Worm (Caenorhabditis elegans) whole organism, L3 larva: Measurements from ENCODE around the gene fbxa-152.
"Not testable (repeated sequence)": the region's sequence is repeated elsewhere in the genome, so short reads cannot be mapped to it uniquely, and the experiment has no call there.

Experiments used
- ZK546.5 ChIP-seq: sonication (generic microtip); optimal IDR thresholded peaks from 2 replicates; lab custom pipeline; 2017; ENCODE audit warnings: missing biosample characterization, missing genetic modification characterization
- aly-2 ChIP-seq: fragments of 150-350 bp; optimal IDR thresholded peaks from 2 replicates; lab custom pipeline; 2014; ENCODE audit warnings: missing biosample characterization, missing genetic modification characterization
- ceh-28 ChIP-seq: fragments of 150-350 bp; optimal IDR thresholded peaks from 2 replicates; lab custom pipeline; 2014; ENCODE audit warnings: missing biosample characterization, missing genetic modification reagents, missing genetic modification characterization
- ceh-82 ChIP-seq: fragments of 150-350 bp; optimal IDR thresholded peaks from 2 replicates; lab custom pipeline; 2014; ENCODE audit warnings: missing biosample characterization, missing genetic modification characterization
- ceh-9 ChIP-seq: sonication (generic microtip); optimal IDR thresholded peaks from 2 replicates; lab custom pipeline; 2018; ENCODE audit warnings: missing biosample characterization, missing genetic modification characterization
- egl-27 ChIP-seq: sonication (generic microtip); optimal IDR thresholded peaks from 4 replicates; lab custom pipeline; 2017; ENCODE audit warnings: missing biosample characterization, missing genetic modification reagents, missing genetic modification characterization
- elt-1 ChIP-seq: fragments of 150-350 bp; optimal IDR thresholded peaks from 2 replicates; lab custom pipeline; 2014; ENCODE audit warnings: missing biosample characterization, missing genetic modification characterization
- elt-2 ChIP-seq: sonication (generic microtip); optimal IDR thresholded peaks from 2 replicates; lab custom pipeline; 2016; ENCODE audit warnings: missing genetic modification reagents, mild to moderate bottlenecking, missing genetic modification characterization, missing compliant biosample characterization
- elt-3 ChIP-seq, 3 experiments: fragments of 150-350 bp in 1 of 3; sonication (generic microtip) in 2 of 3; optimal IDR thresholded peaks; 2 replicates in 2 of 3; 4 replicates in 1 of 3; lab custom pipeline; 2014 to 2017; ENCODE audit warnings: missing biosample characterization in 3 of 3, missing genetic modification characterization in 3 of 3
- fkh-10 ChIP-seq: sonication (generic microtip); optimal IDR thresholded peaks from 2 replicates; lab custom pipeline; 2017; ENCODE audit warnings: missing biosample characterization, missing genetic modification reagents, missing genetic modification characterization
- fkh-2 ChIP-seq: fragments of 150-350 bp; optimal IDR thresholded peaks from 2 replicates; lab custom pipeline; 2014; ENCODE audit warnings: missing biosample characterization, missing genetic modification reagents, missing genetic modification characterization
- fos-1 ChIP-seq: fragments of 150-350 bp; optimal IDR thresholded peaks from 2 replicates; lab custom pipeline; 2014; ENCODE audit warnings: missing biosample characterization, missing genetic modification characterization
- hmg-11 ChIP-seq: sonication (generic microtip); optimal IDR thresholded peaks from 2 replicates; lab custom pipeline; 2016; ENCODE audit warnings: missing genetic modification characterization, missing compliant biosample characterization
- jun-1 ChIP-seq: fragments of 150-350 bp; optimal IDR thresholded peaks from 2 replicates; lab custom pipeline; 2014; ENCODE audit warnings: missing biosample characterization, missing genetic modification reagents, missing genetic modification characterization
- lin-15B ChIP-seq: fragments of 150-350 bp; optimal IDR thresholded peaks from 2 replicates; lab custom pipeline; 2014; ENCODE audit warnings: missing biosample characterization, missing genetic modification characterization
- lsy-12 ChIP-seq: sonication (generic microtip); optimal IDR thresholded peaks from 2 replicates; lab custom pipeline; 2016; ENCODE audit warnings: mild to moderate bottlenecking, missing genetic modification characterization, missing compliant biosample characterization
- mdl-1 ChIP-seq: fragments of 150-350 bp; optimal IDR thresholded peaks from 2 replicates; lab custom pipeline; 2014; ENCODE audit warnings: missing biosample characterization, missing genetic modification characterization
- nfya-1 ChIP-seq: sonication (generic microtip); optimal IDR thresholded peaks from 2 replicates; lab custom pipeline; 2017; ENCODE audit warnings: missing genetic modification characterization, mild to moderate bottlenecking, missing compliant biosample characterization, antibody characterized with exemption, moderate library complexity; ENCODE audit not compliant: insufficient read depth
- nhr-11 ChIP-seq: fragments of 150-350 bp; optimal IDR thresholded peaks from 2 replicates; lab custom pipeline; 2014; ENCODE audit warnings: missing biosample characterization, missing genetic modification characterization
- nhr-12 ChIP-seq: fragments of 150-350 bp; optimal IDR thresholded peaks from 2 replicates; lab custom pipeline; 2014; ENCODE audit warnings: missing biosample characterization, missing genetic modification characterization
- nhr-23 ChIP-seq: fragments of 150-350 bp; optimal IDR thresholded peaks from 2 replicates; lab custom pipeline; 2014; ENCODE audit warnings: missing biosample characterization, missing genetic modification reagents, missing genetic modification characterization
- nhr-237 ChIP-seq: fragments of 150-350 bp; optimal IDR thresholded peaks from 2 replicates; lab custom pipeline; 2014; ENCODE audit warnings: missing biosample characterization, missing genetic modification characterization
- nhr-25 ChIP-seq: sonication (generic microtip); optimal IDR thresholded peaks from 2 replicates; lab custom pipeline; 2017; ENCODE audit warnings: missing biosample characterization, missing genetic modification characterization
- nhr-28 ChIP-seq: fragments of 150-350 bp; optimal IDR thresholded peaks from 2 replicates; lab custom pipeline; 2014; ENCODE audit warnings: missing biosample characterization, missing genetic modification characterization
- nhr-43 ChIP-seq: sonication (generic microtip); optimal IDR thresholded peaks from 2 replicates; lab custom pipeline; 2016; ENCODE audit warnings: mild to moderate bottlenecking, missing genetic modification characterization, missing compliant biosample characterization; ENCODE audit not compliant: poor library complexity, severe bottlenecking
- nhr-67 ChIP-seq: fragments of 150-350 bp; optimal IDR thresholded peaks from 2 replicates; lab custom pipeline; 2014; ENCODE audit warnings: missing biosample characterization, missing genetic modification characterization
- nhr-76 ChIP-seq: fragments of 150-350 bp; sonication (generic microtip); optimal IDR thresholded peaks from 5 replicates; lab custom pipeline; 2014; ENCODE audit warnings: missing biosample characterization, missing genetic modification characterization
- pha-4 ChIP-seq: fragments of 150-350 bp; optimal IDR thresholded peaks from 2 replicates; lab custom pipeline; 2014; ENCODE audit warnings: missing biosample characterization, missing genetic modification reagents, missing genetic modification characterization
- sea-2 ChIP-seq: fragments of 150-350 bp; sonication (generic microtip); optimal IDR thresholded peaks from 4 replicates; lab custom pipeline; 2014; ENCODE audit warnings: missing biosample characterization, missing genetic modification reagents, missing genetic modification characterization
- skn-1 ChIP-seq: fragments of 150-350 bp; optimal IDR thresholded peaks from 2 replicates; lab custom pipeline; 2014; ENCODE audit warnings: missing biosample characterization, missing genetic modification characterization
- snpc-4 ChIP-seq: fragments of 150-350 bp; optimal IDR thresholded peaks from 2 replicates; lab custom pipeline; 2014; ENCODE audit warnings: missing biosample characterization, missing genetic modification characterization
- tbx-2 ChIP-seq: sonication (generic microtip); optimal IDR thresholded peaks from 2 replicates; lab custom pipeline; 2016; ENCODE audit warnings: mild to moderate bottlenecking, missing genetic modification characterization, missing compliant biosample characterization
- unc-39 ChIP-seq: sonication (generic microtip); optimal IDR thresholded peaks from 4 replicates; lab custom pipeline; 2017; ENCODE audit warnings: missing biosample characterization, missing genetic modification characterization
- unc-62 ChIP-seq: fragments of 150-350 bp; sonication (generic microtip); optimal IDR thresholded peaks from 4 replicates; lab custom pipeline; 2014; ENCODE audit warnings: missing biosample characterization, missing genetic modification reagents, missing genetic modification characterization
- ztf-11 ChIP-seq: fragments of 150-350 bp; optimal IDR thresholded peaks from 2 replicates; lab custom pipeline; 2014; ENCODE audit warnings: missing biosample characterization, missing genetic modification characterization
- ztf-4 ChIP-seq: fragments of 150-350 bp; optimal IDR thresholded peaks from 2 replicates; lab custom pipeline; 2014; ENCODE audit warnings: missing biosample characterization, missing genetic modification characterization

The fbxa-152 gene

DNA sequence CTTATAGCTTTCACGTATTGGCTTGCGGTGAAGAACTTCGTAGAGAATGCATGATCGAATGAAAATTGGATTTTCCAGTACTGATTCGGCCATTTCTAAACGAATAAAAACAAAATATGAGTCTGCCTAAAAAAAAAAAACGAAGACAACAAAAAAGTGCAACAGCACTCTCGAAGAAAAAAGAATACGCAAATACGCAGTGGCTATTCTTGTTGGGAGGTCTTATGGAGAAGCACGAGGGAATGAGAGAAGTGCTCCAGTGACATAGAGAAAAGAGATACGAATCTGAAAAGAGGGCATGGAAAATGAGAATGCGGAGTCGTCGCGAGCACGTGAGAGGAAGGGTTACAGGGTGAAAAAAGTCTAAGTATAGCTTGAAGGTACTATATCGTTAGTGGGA lies at the start of gene fbxa-152:
TSS of gene fbxa-152 (minus strand) at position 101 of the 400 bp plus-strand sequence.
- no peak for TF ChIP-seq skn-1
- no peak for TF ChIP-seq ceh-9 (tag; lab: Kevin White, UChicago)
- TF ChIP-seq elt-3 (tag; optimal IDR thresholded peaks at IDR 0.05; lab: Kevin White, UChicago): no peak
- TF ChIP-seq nhr-67: no peak
- no peak for TF ChIP-seq nhr-28 (tag; lab: Kevin White, UChicago)
- TF ChIP-seq elt-2 (tag; lab: Kevin White, UChicago): no peak
- TF ChIP-seq ZK546.5 (tag; lab: Kevin White, UChicago): no peak
- no peak for TF ChIP-seq ceh-82
- no peak for TF ChIP-seq elt-1 (tag; lab: Kevin White, UChicago)
- no peak for TF ChIP-seq ztf-4 (tag; lab: Kevin White, UChicago)
- TF ChIP-seq nfya-1: no peak
- no peak for TF ChIP-seq nhr-23 (tag; lab: Kevin White, UChicago)
- TF ChIP-seq lin-15B (tag; lab: Kevin White, UChicago): no peak
- no peak for TF ChIP-seq unc-39

DNA sequence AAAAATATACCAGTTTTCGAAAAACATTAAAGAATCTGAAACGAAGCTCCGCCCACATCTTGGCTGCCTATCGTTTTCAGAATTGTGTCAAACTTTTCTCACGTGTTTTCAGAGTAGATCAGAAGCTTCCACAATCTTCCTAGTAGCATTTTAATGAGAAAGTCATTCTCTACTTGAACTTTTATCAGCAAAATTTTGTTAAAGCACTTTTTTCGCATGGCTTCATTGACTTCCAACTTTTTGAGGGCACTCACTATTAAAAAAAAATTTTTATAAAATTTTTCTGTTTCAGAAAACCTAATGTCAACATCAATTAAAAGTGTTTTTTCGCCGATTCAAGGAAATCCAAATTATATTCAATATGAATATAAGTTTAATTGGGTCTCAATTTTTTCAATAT lies 48.0 kb upstream of the fbxa-152 start, which contains the start of gene sru-42:
TSS of gene sru-42 (plus strand) at position 301 of the 400 bp plus-strand sequence.
- TF ChIP-seq fkh-10 (GFP tag; lab: Kevin White, UChicago) (no peak), nhr-67 (no peak), nhr-11 (tag; lab: Kevin White, UChicago) (no peak), lin-15B (tag; lab: Kevin White, UChicago) (no peak), egl-27 (no peak), nhr-43 (no peak), fkh-2 (tag; lab: Kevin White, UChicago) (no peak), hmg-11 (tag; lab: Kevin White, UChicago) (no peak), ceh-82 (no peak), ceh-9 (tag; lab: Kevin White, UChicago) (no peak), nhr-12 (tag; lab: Kevin White, UChicago) (no peak), nfya-1 (no peak), snpc-4 (tag; lab: Kevin White, UChicago) (no peak), ceh-28 (no peak), fos-1 (tag; lab: Kevin White, UChicago) (no peak), aly-2 (tag; lab: Kevin White, UChicago) (no peak), unc-39 (no peak)

DNA sequence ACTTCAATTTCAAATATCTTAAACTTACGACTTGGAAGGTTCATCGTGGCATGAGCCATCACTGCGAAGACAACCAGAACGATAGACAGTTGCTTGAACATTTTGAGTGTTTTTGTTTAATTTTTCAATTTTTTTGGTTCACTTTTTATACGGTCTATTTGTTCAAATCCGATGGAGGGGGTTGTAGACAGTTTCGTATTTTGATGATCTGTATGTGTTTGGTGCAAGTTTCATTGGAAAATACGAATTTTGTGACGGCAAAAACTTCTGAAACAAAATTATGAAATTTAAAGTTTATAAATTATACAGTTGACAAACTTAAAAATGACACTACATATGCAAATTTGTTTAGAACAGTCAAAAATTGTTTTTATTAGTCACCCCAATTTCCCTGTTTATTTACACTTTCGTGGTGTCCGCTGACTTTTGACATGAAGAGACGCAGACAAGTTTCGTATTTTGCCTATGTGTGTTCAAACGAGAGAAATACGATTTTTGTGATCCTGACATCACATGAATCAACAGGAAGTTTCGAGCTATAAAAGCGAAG lies 45.5 kb upstream of the fbxa-152 start, which contains the start of the genes C55A1.7 and C55A1.6:
TSS of gene C55A1.7 (minus strand) at position 101 of the 550 bp plus-strand sequence.
TSS of gene C55A1.6 (plus strand) at position 500 of the 550 bp plus-strand sequence.
- TF ChIP-seq pha-4 (tag; lab: Kevin White, UChicago): peak; percentile 58

DNA sequence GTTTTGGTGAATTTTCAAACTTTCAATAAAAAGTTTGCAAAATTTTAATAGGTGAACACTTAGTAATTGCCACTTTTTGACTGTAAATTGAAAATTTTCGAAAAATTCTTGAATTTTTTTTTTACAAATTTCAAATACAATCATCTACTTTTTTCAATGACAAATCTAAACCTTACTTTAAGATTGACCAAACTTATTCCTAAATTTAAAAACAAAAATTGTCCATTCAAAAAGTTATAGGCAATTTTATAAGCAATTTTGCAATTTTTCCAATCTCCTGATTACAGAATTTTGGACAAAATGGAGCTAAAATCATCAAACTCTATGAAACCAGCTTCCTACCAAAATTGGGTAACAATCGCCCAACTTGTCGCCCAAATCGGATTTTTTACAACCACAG lies 42.4 kb upstream of the fbxa-152 start, which contains the start of gene str-23:
TSS of gene str-23 (plus strand) at position 301 of the 400 bp plus-strand sequence.
- TF ChIP-seq lsy-12 (no peak), sea-2 (GFP tag; lab: Kevin White, UChicago) (no peak), nhr-76 (tag; lab: Kevin White, UChicago) (no peak), nhr-43 (no peak)

DNA sequence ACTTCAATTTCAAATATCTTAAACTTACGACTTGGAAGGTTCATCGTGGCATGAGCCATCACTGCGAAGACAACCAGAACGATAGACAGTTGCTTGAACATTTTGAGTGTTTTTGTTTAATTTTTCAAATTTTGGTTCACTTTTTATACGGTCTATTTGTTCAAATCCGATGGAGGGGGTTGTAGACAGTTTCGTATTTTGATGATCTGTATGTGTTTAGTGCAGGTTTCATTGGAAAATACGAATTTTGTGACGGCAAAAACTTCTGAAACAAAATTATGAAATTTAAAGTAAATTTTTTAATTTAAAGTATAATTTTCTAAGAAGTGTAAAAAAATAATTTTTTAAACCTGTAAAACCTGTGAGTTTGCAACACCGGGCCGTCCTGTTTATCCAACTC lies 41.0 kb upstream of the fbxa-152 start, which contains the start of gene C55A1.4:
TSS of gene C55A1.4 (minus strand) at position 101 of the 400 bp plus-strand sequence.
- not testable (repeated sequence) for TF ChIP-seq egl-27; jun-1; nhr-76 (tag; lab: Kevin White, UChicago)

DNA sequence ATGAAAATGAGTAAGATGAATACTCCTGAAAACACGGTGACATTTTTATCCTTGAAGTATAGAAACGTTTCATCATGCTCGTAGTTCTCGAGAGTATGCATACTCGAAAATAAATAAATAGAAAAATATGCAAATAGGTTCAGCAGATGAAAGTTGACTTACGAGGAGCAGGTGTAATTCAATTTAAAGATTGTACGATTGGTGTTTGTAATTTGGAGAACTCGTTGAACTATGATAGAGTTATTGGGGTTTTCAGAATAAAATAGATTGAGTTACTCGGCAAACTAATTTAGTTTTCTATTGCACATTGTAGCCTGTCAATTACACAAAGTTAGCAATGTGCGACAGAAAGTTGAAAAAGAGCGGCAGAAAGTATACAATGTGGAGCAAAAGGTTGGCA lies 36.7 kb upstream of the fbxa-152 start, which contains the start of gene srz-44:
TSS of gene srz-44 (minus strand) at position 101 of the 400 bp plus-strand sequence.
- TF ChIP-seq ztf-11 (tag; lab: Kevin White, UChicago): no peak
- TF ChIP-seq pha-4 (tag; lab: Kevin White, UChicago): no peak
- no peak for TF ChIP-seq nhr-237 (tag; lab: Kevin White, UChicago)
- no peak for TF ChIP-seq nhr-25 (tag; lab: Kevin White, UChicago)
- TF ChIP-seq nhr-43: no peak
- TF ChIP-seq ZK546.5 (tag; lab: Kevin White, UChicago): no peak
- TF ChIP-seq nhr-28 (tag; lab: Kevin White, UChicago): no peak
- no peak for TF ChIP-seq aly-2 (tag; lab: Kevin White, UChicago)
- TF ChIP-seq tbx-2: no peak
- TF ChIP-seq snpc-4 (tag; lab: Kevin White, UChicago): no peak
- no peak for TF ChIP-seq ztf-4 (tag; lab: Kevin White, UChicago)
- TF ChIP-seq nhr-11 (tag; lab: Kevin White, UChicago): no peak
- no peak for TF ChIP-seq nhr-67
- no peak for TF ChIP-seq mdl-1 (tag; lab: Kevin White, UChicago)
- no peak for TF ChIP-seq unc-62 (GFP tag; lab: Kevin White, UChicago)
